Fruit fly (Drosophila melanogaster) S2 (cell line): Measurements from ENCODE around the gene mRpL23.

ENCODE experiments used
- CG8478 ChIP-seq: fragments of >200 bp; optimal IDR thresholded peaks from 2 replicates; lab custom pipeline; 2018
- CTCF ChIP-seq, 2 experiments: fragments of >200 bp; optimal IDR thresholded peaks; 2 replicates each; lab custom pipeline; 2018

DNA sequence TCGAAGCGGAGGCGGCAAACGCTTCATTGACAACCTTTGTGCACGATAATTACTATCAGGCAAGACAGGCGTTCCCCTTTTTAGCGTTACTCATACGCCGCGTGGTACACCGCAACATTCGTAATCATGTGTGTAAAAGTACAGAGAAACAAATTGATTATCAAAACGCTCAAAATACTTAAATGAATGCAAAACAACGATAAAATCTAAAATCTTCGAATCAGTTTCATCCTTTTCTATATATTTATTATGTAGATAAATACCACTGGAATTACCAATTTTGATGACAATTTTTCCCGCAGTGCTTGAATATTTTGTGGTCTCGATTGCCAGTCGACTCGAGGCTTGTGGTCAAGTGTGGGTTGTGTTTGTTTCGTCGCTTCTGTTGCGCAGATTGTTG is 37.4 kb upstream of the mRpL23 start:
- TF ChIP-seq CG8478 = no peak
- no peak for TF ChIP-seq CTCF (optimal IDR thresholded peaks at IDR 0.05; lab: Kevin White, UChicago)
